Fruit fly (Drosophila melanogaster): ENCODE results near the gene CG15011.

Gene CG15011

DNA sequence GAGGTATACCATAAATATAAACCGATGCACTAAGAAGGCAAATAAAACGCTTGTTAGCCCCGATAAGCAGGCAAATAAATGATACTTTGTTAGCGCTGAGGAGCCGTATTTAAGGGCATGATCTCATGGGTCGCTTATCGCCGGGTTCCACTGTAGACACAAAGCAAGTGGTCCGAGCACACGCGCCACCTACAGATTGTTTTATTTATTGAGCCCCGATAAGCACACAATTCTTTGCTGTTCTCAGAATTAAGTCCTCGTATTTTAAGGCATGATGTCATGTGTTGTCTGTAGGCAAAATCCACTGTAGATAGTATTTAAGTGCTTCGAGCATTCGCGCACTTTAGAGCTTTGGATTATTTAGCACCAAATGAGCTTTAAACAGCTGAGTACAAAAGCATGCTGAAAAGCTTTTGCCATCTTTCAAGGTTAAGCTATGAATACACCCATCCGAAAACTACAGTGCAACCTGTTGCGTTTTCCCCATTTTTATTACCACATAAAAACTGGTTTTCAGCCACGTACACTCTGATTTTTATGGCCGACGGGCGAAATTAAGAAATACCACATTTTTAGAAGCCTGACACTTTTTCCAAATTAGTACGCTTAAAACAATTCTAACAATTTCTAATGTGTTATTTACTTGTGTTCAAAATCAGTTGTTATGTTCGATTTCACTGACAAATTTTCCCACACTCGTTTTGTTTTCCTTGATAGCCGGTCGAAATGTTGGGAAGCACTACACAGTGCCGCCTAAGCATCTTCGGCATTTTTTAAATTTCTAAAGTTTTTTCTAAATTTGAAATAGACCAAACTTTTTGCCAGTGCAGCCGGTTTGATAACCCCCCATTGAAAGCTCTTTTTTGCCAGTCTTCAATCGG is 19.3 kb downstream of the CG15011 start, which contains the start of gene Sqor (continued):
- TF ChIP-seq CG6792 (GFP tag; optimal IDR thresholded peaks at IDR 0.05) (peak; percentile 89), pdm3 (GFP tag; optimal IDR thresholded peaks at IDR 0.05) (peak; percentile 96), CG3919 (GFP tag; optimal IDR thresholded peaks at IDR 0.05) (peak; percentile 95), Gug (GFP tag; IDR thresholded peaks at IDR 0.05) (peak; percentile 92), OdsH (GFP tag; optimal IDR thresholded peaks at IDR 0.05) (peak; percentile 95), esn (GFP tag; optimal IDR thresholded peaks at IDR 0.05) (peak; percentile 96), CG6854 (GFP tag; optimal IDR thresholded peaks at IDR 0.05) (peak; percentile 91), fd85E (GFP tag; optimal IDR thresholded peaks at IDR 0.05) (peak; percentile 78), CG7368 (GFP tag; optimal IDR thresholded peaks at IDR 0.05) (peak; percentile 91), Sox102F (GFP tag; optimal IDR thresholded peaks at IDR 0.05) (peak; percentile 97), CG1621 (tag; optimal IDR thresholded peaks at IDR 0.05) (peak; percentile 86), vri (GFP tag; optimal IDR thresholded peaks at IDR 0.05) (peak; percentile 95), Blimp-1 (GFP tag; optimal IDR thresholded peaks at IDR 0.05) (peak; percentile 85), ss (GFP tag; optimal IDR thresholded peaks at IDR 0.05) (peak; percentile 94 to 95), Ets96B (tag; optimal IDR thresholded peaks at IDR 0.05) (peak; percentile 86), cyc (GFP tag; optimal IDR thresholded peaks at IDR 0.05) (peak; percentile 91), CG31627 (GFP tag; optimal IDR thresholded peaks at IDR 0.05) (peak; percentile 94), Eip93F (GFP tag; optimal IDR thresholded peaks at IDR 0.05) (peak; percentile 82), CG9139 (GFP tag; optimal IDR thresholded peaks at IDR 0.05) (peak; percentile 89), spab (GFP tag; optimal IDR thresholded peaks at IDR 0.05) (peak; percentile 88), svp (GFP tag) (peak; percentile 99), fd59A (GFP tag; optimal IDR thresholded peaks at IDR 0.05) (peak; percentile 93), CG4318 (GFP tag; optimal IDR thresholded peaks at IDR 0.05) (peak; percentile 97), Ets21C (GFP tag; optimal IDR thresholded peaks at IDR 0.05) (peak; percentile 89), CG11762 (GFP tag; optimal IDR thresholded peaks at IDR 0.05; ENCODE audit: insufficient read depth) (peak; percentile 90), CG10631 (GFP tag; optimal IDR thresholded peaks at IDR 0.05) (peak; percentile 92), CG10669 (GFP tag; optimal IDR thresholded peaks at IDR 0.05) (peak; percentile 91), CG11902 (GFP tag; optimal IDR thresholded peaks at IDR 0.05) (peak; percentile 88), Eip75B (GFP tag; optimal IDR thresholded peaks at IDR 0.05) (peak; percentile 95)

DNA sequence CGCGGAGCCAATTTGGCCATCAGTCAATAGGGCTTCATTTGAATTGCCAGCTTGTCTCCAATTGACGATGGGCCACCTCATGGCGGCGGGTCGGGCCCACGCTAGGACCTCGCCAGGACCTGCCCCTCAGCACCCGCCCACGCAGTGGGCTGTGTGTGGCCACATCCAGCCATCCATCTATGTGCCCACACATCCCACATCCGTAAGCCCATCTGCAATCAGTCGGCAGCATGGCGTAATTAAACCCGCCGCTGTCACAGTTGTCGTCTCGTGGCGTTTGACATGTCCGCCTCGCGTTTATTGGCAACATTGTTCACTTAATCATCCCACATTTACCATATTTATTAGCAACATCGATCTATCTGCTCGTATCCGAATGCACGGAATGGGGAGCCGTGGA is 20.8 kb downstream of the CG15011 start:
- TF ChIP-seq Sox15 (GFP tag; optimal IDR thresholded peaks at IDR 0.05): no peak
- no peak for TF ChIP-seq CG11902 (GFP tag; optimal IDR thresholded peaks at IDR 0.05)
- TF ChIP-seq svp (GFP tag): no peak
- TF ChIP-seq lz (GFP tag; optimal IDR thresholded peaks at IDR 0.05): no peak
- no peak for TF ChIP-seq OdsH (GFP tag; optimal IDR thresholded peaks at IDR 0.05)
- TF ChIP-seq fd59A (GFP tag; optimal IDR thresholded peaks at IDR 0.05): no peak
- no peak for TF ChIP-seq Gug (GFP tag; IDR thresholded peaks at IDR 0.05)
- no peak for TF ChIP-seq CG10631 (GFP tag; optimal IDR thresholded peaks at IDR 0.05)
- no peak for TF ChIP-seq CG16779 (tag; optimal IDR thresholded peaks at IDR 0.05)
- no peak for TF ChIP-seq Lpt (GFP tag; optimal IDR thresholded peaks at IDR 0.05)
- no peak for TF ChIP-seq CG6808 (GFP tag; optimal IDR thresholded peaks at IDR 0.05)
- TF ChIP-seq Hr39 (GFP tag; optimal IDR thresholded peaks at IDR 0.05): no peak

DNA sequence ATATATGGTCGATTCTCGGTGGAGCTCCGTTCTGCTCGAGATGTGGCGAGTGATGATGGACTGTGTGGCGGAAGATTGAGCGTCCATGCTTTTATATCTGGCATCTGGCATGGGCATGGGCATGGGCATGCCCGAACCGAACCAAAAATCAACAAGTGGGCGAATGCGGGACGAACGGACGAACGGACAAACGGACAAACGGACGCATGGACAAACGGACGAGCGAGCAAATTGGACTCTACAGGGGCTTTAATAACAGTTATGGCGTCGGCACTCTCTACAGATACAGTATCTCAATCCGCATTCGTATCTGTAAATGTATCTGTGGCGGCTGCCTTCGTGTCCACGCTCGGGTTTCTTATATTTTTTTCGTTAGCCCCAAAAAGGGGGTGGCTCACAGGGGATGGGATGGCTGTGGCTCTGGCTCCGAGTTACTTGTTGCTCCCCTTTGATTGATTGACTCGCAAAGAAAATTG is 22.8 kb downstream of the CG15011 start, which contains the start of gene ImpL2:
ImpL2 (minus strand) TSS at position 51 of the 476 bp plus-strand sequence.
- no peak for TF ChIP-seq Eip75B (GFP tag; optimal IDR thresholded peaks at IDR 0.05)
- peak; percentile 35 for TF ChIP-seq Eip78C (GFP tag)
